Worm (Caenorhabditis elegans) whole organism, L4 larva: Measurements from ENCODE around the gene ruvb-2.

ENCODE experiments used
- D1046.2 ChIP-seq: fragments of 200-800 bp; sonication (Bioruptor generic); IDR thresholded peaks from 2 replicates; pipeline ENCODE4 v1.3.6; 2022; ENCODE audit warnings: missing genetic modification characterization, missing compliant biosample characterization
- F44E2.7 ChIP-seq: fragments of 200-800 bp; sonication (Bioruptor generic); IDR thresholded peaks from 2 replicates; pipeline ENCODE4 v2.1.2; 2022; ENCODE audit warnings: missing genetic modification characterization, missing compliant biosample characterization
- R02D3.7 ChIP-seq: fragments of 150-350 bp; sonication (generic microtip); optimal IDR thresholded peaks from 3 replicates; lab custom pipeline; 2014; ENCODE audit warnings: missing biosample characterization, missing genetic modification characterization
- T26A8.4 ChIP-seq: fragments of 200-800 bp; sonication (Bioruptor generic); IDR thresholded peaks from 2 replicates; pipeline ENCODE4 v1.3.6; 2022; ENCODE audit warnings: missing genetic modification characterization, missing compliant biosample characterization
- Y105C5A.15 ChIP-seq: fragments of 200-800 bp; sonication (Bioruptor generic); IDR thresholded peaks from 2 replicates; pipeline ENCODE4 v1.3.6; 2022; ENCODE audit warnings: missing genetic modification characterization, missing compliant biosample characterization
- Y48G9A.11 ChIP-seq: fragments of 200-800 bp; sonication (Bioruptor generic); IDR thresholded peaks from 2 replicates; pipeline ENCODE4 v1.3.6; 2022; ENCODE audit warnings: missing genetic modification reagents, missing genetic modification characterization, missing compliant biosample characterization
- ZK337.2 ChIP-seq: fragments of 200-800 bp; sonication (Bioruptor generic); IDR thresholded peaks from 2 replicates; pipeline ENCODE4 v1.3.6; 2022; ENCODE audit warnings: missing genetic modification reagents, missing genetic modification characterization, missing compliant biosample characterization
- aha-1 ChIP-seq: fragments of 150-350 bp; peaks from one replicate; lab custom pipeline; 2014; ENCODE audit warnings: missing biosample characterization, missing genetic modification characterization
- ceh-20 ChIP-seq: fragments of 200-800 bp; sonication (Bioruptor generic); IDR thresholded peaks from 2 replicates; pipeline ENCODE4 v1.3.6; 2022; ENCODE audit warnings: missing genetic modification reagents, missing genetic modification characterization, missing compliant biosample characterization
- ceh-28 ChIP-seq: fragments of 150-350 bp; optimal IDR thresholded peaks from 2 replicates; lab custom pipeline; 2014; ENCODE audit warnings: missing biosample characterization, missing genetic modification reagents, missing genetic modification characterization
- ceh-32 ChIP-seq: sonication (generic microtip); optimal IDR thresholded peaks from 2 replicates; lab custom pipeline; 2016; ENCODE audit warnings: mild to moderate bottlenecking, missing genetic modification characterization, missing compliant biosample characterization; ENCODE audit not compliant: poor library complexity
- ceh-44 ChIP-seq: fragments of 200-800 bp; sonication (Bioruptor generic); IDR thresholded peaks from 2 replicates; pipeline ENCODE4 v1.3.6; 2022; ENCODE audit warnings: missing genetic modification reagents, missing genetic modification characterization, missing compliant biosample characterization
- ces-1 ChIP-seq: fragments of 150-350 bp; sonication (generic microtip); optimal IDR thresholded peaks from 4 replicates; lab custom pipeline; 2014; ENCODE audit warnings: missing biosample characterization, missing genetic modification reagents, missing genetic modification characterization
- ctbp-1 ChIP-seq: fragments of 200-800 bp; sonication (Bioruptor generic); IDR thresholded peaks from 2 replicates; pipeline ENCODE4 v1.3.6; 2022; ENCODE audit warnings: missing genetic modification reagents, missing genetic modification characterization, missing compliant biosample characterization
- daf-19 ChIP-seq: fragments of 200-800 bp; sonication (Bioruptor generic); conservative IDR thresholded peaks from 2 replicates; pipeline ENCODE4 v1.3.6; 2022; ENCODE audit warnings: missing genetic modification characterization, missing compliant biosample characterization
- dmd-6 ChIP-seq: fragments of 200-800 bp; sonication (Bioruptor generic); IDR thresholded peaks from 2 replicates; pipeline ENCODE4 v1.3.6; 2022; ENCODE audit warnings: missing genetic modification reagents, missing genetic modification characterization, missing compliant biosample characterization
- fkh-10 ChIP-seq: fragments of 150-350 bp; optimal IDR thresholded peaks from 2 replicates; lab custom pipeline; 2014; ENCODE audit warnings: missing biosample characterization, missing genetic modification reagents, missing genetic modification characterization
- hlh-30 ChIP-seq: sonication (generic microtip); optimal IDR thresholded peaks from 2 replicates; lab custom pipeline; 2017; ENCODE audit warnings: antibody characterized with exemption, mild to moderate bottlenecking, missing genetic modification characterization, missing compliant biosample characterization; ENCODE audit not compliant: insufficient read depth
- hmg-1.1 ChIP-seq: fragments of 200-800 bp; sonication (Bioruptor generic); IDR thresholded peaks from 2 replicates; pipeline ENCODE4 v1.3.6; 2022; ENCODE audit warnings: missing genetic modification reagents, missing genetic modification characterization, missing compliant biosample characterization
- lim-7 ChIP-seq: fragments of 200-800 bp; sonication (Bioruptor generic); IDR thresholded peaks from 2 replicates; pipeline ENCODE4 v1.3.6; 2022; ENCODE audit warnings: missing genetic modification characterization, missing compliant biosample characterization
- lin-13 ChIP-seq: fragments of 150-350 bp; optimal IDR thresholded peaks from 2 replicates; lab custom pipeline; 2014; ENCODE audit warnings: missing biosample characterization, missing genetic modification reagents, missing genetic modification characterization
- lin-29 ChIP-seq: fragments of 200-800 bp; sonication (Bioruptor generic); IDR thresholded peaks from 2 replicates; pipeline ENCODE4 v1.3.6; 2022; ENCODE audit warnings: missing genetic modification reagents, missing genetic modification characterization, missing compliant biosample characterization
- lsy-2 ChIP-seq, 2 experiments: fragments of 150-350 bp in 1 of 2; sonication (generic microtip) in 1 of 2; optimal IDR thresholded peaks; 2 replicates each; lab custom pipeline; 2014 to 2017; ENCODE audit warnings: missing biosample characterization in 2 of 2, missing genetic modification characterization in 2 of 2
- mep-1 ChIP-seq: fragments of 150-350 bp; sonication (generic microtip); optimal IDR thresholded peaks from 3 replicates; lab custom pipeline; 2014; ENCODE audit warnings: missing biosample characterization, missing genetic modification characterization
- nhr-102 ChIP-seq: sonication (generic microtip); optimal IDR thresholded peaks from 2 replicates; lab custom pipeline; 2016; ENCODE audit warnings: mild to moderate bottlenecking, missing genetic modification characterization, moderate library complexity, missing compliant biosample characterization
- nhr-25 ChIP-seq: sonication (generic microtip); optimal IDR thresholded peaks from 2 replicates; lab custom pipeline; 2017; ENCODE audit warnings: missing genetic modification characterization, mild to moderate bottlenecking, missing compliant biosample characterization, antibody characterized with exemption, moderate library complexity, borderline replicate concordance; ENCODE audit not compliant: insufficient read depth
- rbr-2 ChIP-seq: sonication (generic microtip); optimal IDR thresholded peaks from 2 replicates; lab custom pipeline; 2016; ENCODE audit warnings: missing genotype, missing genetic modification characterization, missing compliant biosample characterization
- saeg-2 ChIP-seq: fragments of 200-800 bp; sonication (Bioruptor generic); IDR thresholded peaks from 2 replicates; pipeline ENCODE4 v1.3.6; 2022; ENCODE audit warnings: missing genetic modification reagents, missing genetic modification characterization, missing compliant biosample characterization
- set-16 ChIP-seq: fragments of 200-800 bp; sonication (Bioruptor generic); IDR thresholded peaks from 2 replicates; pipeline ENCODE4 v1.3.6; 2022; ENCODE audit warnings: missing genetic modification reagents, missing genetic modification characterization, missing compliant biosample characterization
- snpc-1.2 ChIP-seq: fragments of 200-800 bp; sonication (Bioruptor generic); IDR thresholded peaks from 2 replicates; pipeline ENCODE4 v1.3.6; 2022; ENCODE audit warnings: missing genetic modification reagents, missing genetic modification characterization, missing compliant biosample characterization
- unc-130 ChIP-seq: sonication (generic microtip); optimal IDR thresholded peaks from 2 replicates; lab custom pipeline; 2016; ENCODE audit warnings: missing genetic modification reagents, missing genetic modification characterization, missing compliant biosample characterization
- unc-39 ChIP-seq: sonication (generic microtip); optimal IDR thresholded peaks from 2 replicates; lab custom pipeline; 2017; ENCODE audit warnings: missing biosample characterization, missing genetic modification characterization
- unc-62 ChIP-seq, 3 experiments: fragments of 150-350 bp in 1 of 3; sonication (generic microtip); optimal IDR thresholded peaks in 2 of 3; peaks in 1 of 3; 1 replicate in 1 of 3; 2 replicates in 2 of 3; lab custom pipeline; 2014 to 2017; ENCODE audit warnings: missing biosample characterization in 3 of 3, missing genetic modification characterization in 3 of 3, missing genetic modification reagents in 3 of 3, missing genotype in 1 of 3
- zip-11 ChIP-seq: fragments of 200-800 bp; sonication (Bioruptor generic); IDR thresholded peaks from 2 replicates; pipeline ENCODE4 v1.3.6; 2022; ENCODE audit warnings: missing genetic modification characterization, missing compliant biosample characterization

Gene ruvb-2

ce11 chrIV:6958696-6959095 lies 39.5 kb upstream of the ruvb-2 start:
- TF ChIP-seq ceh-28 (tag; lab: Kevin White, UChicago) (peak; percentile 54), hlh-30 (tag; lab: Kevin White, UChicago) (peak; percentile 43), set-16 (GFP tag; lab: Robert Waterston, UW) (no peak; the same call in 1 of the 2 replicates), hmg-1.1 (GFP tag; lab: Robert Waterston, UW) (peak; percentile 54; the same call in 1 of the 2 replicates), mep-1 (tag; lab: Kevin White, UChicago) (peak; percentile 38), ceh-20 (GFP tag; lab: Robert Waterston, UW) (peak; percentile 64; the same call in 1 of the 2 replicates), unc-62 (GFP tag; optimal IDR thresholded peaks at IDR 0.05 in 1 of 2; lab: Kevin White, UChicago) (peak in 1 of 2 experiments; percentile 98), unc-62 (tag; optimal IDR thresholded peaks at IDR 0.05; lab: Kevin White, UChicago) (no peak), lim-7 (no peak), ctbp-1 (GFP tag; lab: Robert Waterston, UW) (0 out of 2 replicates have a peak, but pooled peaks have one; percentile 7), T26A8.4 (GFP tag; lab: Robert Waterston, UW) (no peak), saeg-2 (no peak), rbr-2 (peak; percentile 43), F44E2.7 (GFP tag; lab: Robert Waterston, UW) (no peak), lsy-2 (tag; optimal IDR thresholded peaks at IDR 0.05; lab: Kevin White, UChicago) (peak; percentile 8 to 57)

- TF ChIP-seq Y48G9A.11 (GFP tag; lab: Robert Waterston, UW) (no peak), unc-130 (no peak), D1046.2 (GFP tag; lab: Robert Waterston, UW) (no peak), ceh-32 (tag; lab: Kevin White, UChicago) (no peak), ceh-44 (GFP tag; lab: Robert Waterston, UW) (no peak), nhr-102 (tag; lab: Kevin White, UChicago) (no peak), nhr-25 (tag; lab: Kevin White, UChicago) (no peak), snpc-1.2 (GFP tag; lab: Robert Waterston, UW) (no peak), ZK337.2 (GFP tag; lab: Robert Waterston, UW) (no peak), zip-11 (GFP tag; lab: Robert Waterston, UW) (no peak)
These were observed 38.1 kb upstream of the ruvb-2 start, which contains the start of gene jnk-1 for ce11 chrIV:6957341-6957740. jnk-1 (plus strand) TSS chrIV:6957641.

ce11 chrIV:6956668-6957067 lies 37.5 kb upstream of the ruvb-2 start:
- TF ChIP-seq ctbp-1 (GFP tag; lab: Robert Waterston, UW) (0 out of 2 replicates have a peak, but pooled peaks have one; percentile 17), lsy-2 (tag; optimal IDR thresholded peaks at IDR 0.05; lab: Kevin White, UChicago) (peak in 1 of 2 experiments; percentile 47), lin-13 (no peak), unc-39 (tag; lab: Kevin White, UChicago) (no peak), dmd-6 (GFP tag; lab: Robert Waterston, UW) (0 out of 2 replicates have a peak, but pooled peaks have one; percentile 15), hlh-30 (tag; lab: Kevin White, UChicago) (peak; percentile 50), Y105C5A.15 (GFP tag; lab: Robert Waterston, UW) (no peak), lin-29 (GFP tag; lab: Robert Waterston, UW) (no peak), ces-1 (GFP tag; lab: Kevin White, UChicago) (peak; percentile 78), mep-1 (tag; lab: Kevin White, UChicago) (peak; percentile 27), unc-62 (GFP tag; optimal IDR thresholded peaks at IDR 0.05 in 1 of 2; lab: Kevin White, UChicago) (peak in 1 of 2 experiments; percentile 1), unc-62 (tag; optimal IDR thresholded peaks at IDR 0.05; lab: Kevin White, UChicago) (no peak), fkh-10 (GFP tag; lab: Kevin White, UChicago) (peak; percentile 83), aha-1 (tag; lab: Kevin White, UChicago) (peak; percentile 25), daf-19 (GFP tag; lab: Robert Waterston, UW) (no peak)
- TF ChIP-seq, all 104 proteins: peak for 9

ce11 chrIV:6954682-6955081 lies 35.5 kb upstream of the ruvb-2 start:
- no peak for TF ChIP-seq R02D3.7 (tag; lab: Kevin White, UChicago)
- peak in 1 of 2 experiments; percentile 54 for TF ChIP-seq unc-62 (GFP tag; optimal IDR thresholded peaks at IDR 0.05 in 1 of 2; lab: Kevin White, UChicago)
- TF ChIP-seq unc-62 (tag; optimal IDR thresholded peaks at IDR 0.05; lab: Kevin White, UChicago): no peak
- TF ChIP-seq lsy-2 (tag; optimal IDR thresholded peaks at IDR 0.05; lab: Kevin White, UChicago): peak in 1 of 2 experiments; percentile 0
- peak; percentile 96 for TF ChIP-seq fkh-10 (GFP tag; lab: Kevin White, UChicago)
- TF ChIP-seq aha-1 (tag; lab: Kevin White, UChicago): peak; percentile 40
- 0 out of 2 replicates have a peak, but pooled peaks have one; percentile 35 for TF ChIP-seq ctbp-1 (GFP tag; lab: Robert Waterston, UW)
- TF ChIP-seq, all 104 proteins: peak for 5
